Worm (Caenorhabditis elegans): ENCODE results near the gene asna-1.

asna-1 gene

DNA sequence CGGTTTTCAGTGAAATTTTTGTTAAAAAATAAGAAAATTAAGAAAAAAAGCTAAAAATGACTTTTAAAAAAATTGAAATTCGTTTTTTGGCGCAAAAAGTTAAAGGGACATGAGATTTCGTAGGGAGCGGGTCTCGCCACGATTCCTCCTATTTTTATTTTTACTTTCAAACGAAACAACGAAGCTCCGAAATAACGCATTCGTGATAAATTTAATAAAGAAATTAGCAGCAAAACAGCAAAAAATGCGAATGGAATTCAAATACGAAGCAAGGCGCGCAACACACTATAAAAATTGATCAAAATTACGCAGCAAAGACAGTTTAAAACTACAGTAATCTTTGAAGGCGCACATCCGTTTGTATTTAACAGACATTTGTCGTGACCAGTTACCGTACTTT lies 4.9 kb downstream of the asna-1 start (continued):
- TF ChIP-seq Y105C5A.15 (GFP tag; IDR thresholded peaks at IDR 0.05) (no peak), mep-1 (tag; optimal IDR thresholded peaks at IDR 0.05) (peak; percentile 1), ceh-44 (GFP tag; IDR thresholded peaks at IDR 0.05) (no peak), skn-1 (tag; optimal IDR thresholded peaks at IDR 0.05) (no peak), tra-1 (GFP tag; IDR thresholded peaks at IDR 0.05) (no peak), aly-2 (tag; optimal IDR thresholded peaks at IDR 0.05) (no peak), lin-39 (tag; optimal IDR thresholded peaks at IDR 0.05) (no peak), F49E8.2 (tag; optimal IDR thresholded peaks at IDR 0.05; ENCODE audit: borderline replicate concordance) (peak; percentile 10), hlh-30 (tag; optimal IDR thresholded peaks at IDR 0.05; ENCODE audit: insufficient read depth) (peak; percentile 13), nhr-6 (tag; optimal IDR thresholded peaks at IDR 0.05) (no peak), mxl-2 (GFP tag; conservative IDR thresholded peaks at IDR 0.05) (no peak), F10B5.3 (tag; optimal IDR thresholded peaks at IDR 0.05) (no peak), unc-130 (GFP tag; optimal IDR thresholded peaks at IDR 0.05) (no peak), lir-3 (tag; optimal IDR thresholded peaks at IDR 0.05) (no peak), ZK337.2 (GFP tag; IDR thresholded peaks at IDR 0.05) (no peak), unc-39 (tag; optimal IDR thresholded peaks at IDR 0.05) (no peak), nhr-10 (tag; optimal IDR thresholded peaks at IDR 0.05) (no peak), dpl-1 (GFP tag; optimal IDR thresholded peaks at IDR 0.05) (peak; percentile 53), mes-2 (tag; optimal IDR thresholded peaks at IDR 0.05; ENCODE audit: poor library complexity, severe bottlenecking) (peak; percentile 60), jun-1 (tag; optimal IDR thresholded peaks at IDR 0.05) (no peak), pqm-1 (tag; optimal IDR thresholded peaks at IDR 0.05) (no peak)

DNA sequence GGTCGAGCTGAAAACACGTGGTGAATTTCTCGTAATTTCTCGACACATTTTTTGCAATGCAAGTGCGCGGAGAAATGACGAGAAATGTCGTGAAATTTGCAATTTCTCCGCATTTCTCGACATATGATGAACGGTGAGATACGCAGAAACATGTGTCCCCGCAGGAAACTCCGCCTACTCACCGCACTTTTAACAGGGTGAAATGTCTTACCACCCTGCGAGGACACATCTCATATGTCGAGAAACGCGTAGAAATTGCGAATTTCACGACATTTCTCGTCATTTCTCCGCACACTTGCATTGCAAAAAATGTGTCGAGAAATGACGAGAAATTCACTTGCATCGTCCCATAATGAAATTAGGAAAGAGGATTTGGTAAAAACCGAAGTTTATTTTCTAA lies 6.2 kb downstream of the asna-1 start:
- peak; percentile 23 for TF ChIP-seq nhr-48 (tag; optimal IDR thresholded peaks at IDR 0.05)
- peak; percentile 16 for TF ChIP-seq dve-1 (tag; optimal IDR thresholded peaks at IDR 0.05; ENCODE audit: insufficient read depth)
- peak; percentile 47 for TF ChIP-seq lin-38 (GFP tag; IDR thresholded peaks at IDR 0.05)
- TF ChIP-seq hlh-11 (tag; optimal IDR thresholded peaks at IDR 0.05): peak; percentile 39
- peak; percentile 34; the same call in 1 of the 2 replicates for TF ChIP-seq php-3 (GFP tag; IDR thresholded peaks at IDR 0.05)
- TF ChIP-seq rbr-2 (tag; optimal IDR thresholded peaks at IDR 0.05): peak; percentile 13
- 0 out of 2 replicates have a peak, but pooled peaks have one; percentile 18 for TF ChIP-seq hmg-1.1 (GFP tag; IDR thresholded peaks at IDR 0.05)
- 0 out of 2 replicates have a peak, but pooled peaks have one; percentile 28 for TF ChIP-seq T26A8.4 (GFP tag; IDR thresholded peaks at IDR 0.05)
- TF ChIP-seq mes-2 (tag; optimal IDR thresholded peaks at IDR 0.05; ENCODE audit: poor library complexity, severe bottlenecking): peak; percentile 16
- 0 out of 2 replicates have a peak, but pooled peaks have one; percentile 11 for TF ChIP-seq D1046.2 (GFP tag; IDR thresholded peaks at IDR 0.05)
- 0 out of 2 replicates have a peak, but pooled peaks have one; percentile 47 for TF ChIP-seq dmd-9 (GFP tag; IDR thresholded peaks at IDR 0.05)
- TF ChIP-seq nhr-102 (tag; optimal IDR thresholded peaks at IDR 0.05): peak; percentile 28
- peak; percentile 19; the same call in 1 of the 2 replicates for TF ChIP-seq ceh-20 (GFP tag; IDR thresholded peaks at IDR 0.05)
- peak; percentile 9; the same call in 1 of the 2 replicates for TF ChIP-seq dmd-6 (GFP tag; IDR thresholded peaks at IDR 0.05)

- TF ChIP-seq snpc-1.2 (GFP tag; IDR thresholded peaks at IDR 0.05) (no peak), aha-1 (tag) (peak; percentile 69)
Observed at ce11 chrIII:8903263-8903662, 8.4 kb downstream of the asna-1 start.

DNA sequence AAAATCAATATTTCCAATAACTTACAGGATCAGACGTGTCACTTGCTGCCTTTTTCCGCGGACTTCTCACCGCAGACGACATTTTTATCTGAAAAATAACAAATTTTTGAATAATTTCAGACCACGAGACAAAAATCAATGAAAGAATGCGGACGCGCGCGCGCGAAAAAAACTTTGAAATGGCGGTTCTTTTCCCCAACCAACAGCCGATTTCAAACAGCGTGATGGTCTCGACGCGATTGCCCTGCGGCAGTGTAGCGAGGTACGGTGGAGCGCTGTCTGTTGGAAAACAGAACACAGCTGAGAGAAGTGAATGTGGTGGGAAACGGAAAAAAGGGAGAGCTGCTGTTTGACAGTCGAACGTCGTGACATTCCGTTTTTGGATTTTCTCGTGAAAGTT lies 9.2 kb downstream of the asna-1 start, which contains the start of gene lin-9:
TSS of gene lin-9 (minus strand) at position 88 of the 400 bp plus-strand sequence.
- TF ChIP-seq Y75B8A.6 (GFP tag; IDR thresholded peaks at IDR 0.05): no peak
- TF ChIP-seq madf-5 (GFP tag; IDR thresholded peaks at IDR 0.05): no peak
- TF ChIP-seq arid-1 (GFP tag; conservative IDR thresholded peaks at IDR 0.05): peak; percentile 95
- TF ChIP-seq Y5F2A.4 (GFP tag; optimal IDR thresholded peaks at IDR 0.05): peak; percentile 2
- peak; percentile 94 for TF ChIP-seq rbr-2 (tag; optimal IDR thresholded peaks at IDR 0.05)
- TF ChIP-seq ctbp-1 (GFP tag; IDR thresholded peaks at IDR 0.05): peak; percentile 97
- TF ChIP-seq zfp-2 (tag; optimal IDR thresholded peaks at IDR 0.05): peak; percentile 67
- TF ChIP-seq F26F4.8 (GFP tag; conservative IDR thresholded peaks at IDR 0.05): no peak
- no peak for TF ChIP-seq ceh-82 (tag; optimal IDR thresholded peaks at IDR 0.05)
- peak; percentile 29 for TF ChIP-seq nhr-10 (tag; optimal IDR thresholded peaks at IDR 0.05)
- no peak for TF ChIP-seq lin-39 (tag; optimal IDR thresholded peaks at IDR 0.05)
- peak; percentile 88 for TF ChIP-seq nhr-48 (tag; optimal IDR thresholded peaks at IDR 0.05)
- TF ChIP-seq lin-29 (GFP tag; IDR thresholded peaks at IDR 0.05): peak; percentile 78
- TF ChIP-seq snpc-4 (tag; optimal IDR thresholded peaks at IDR 0.05): no peak
- peak; percentile 91 for TF ChIP-seq mdt-29 (GFP tag; IDR thresholded peaks at IDR 0.05)
- no peak for TF ChIP-seq cey-2 (tag; optimal IDR thresholded peaks at IDR 0.05; ENCODE audit: borderline replicate concordance, insufficient read depth)

Data from whole organism, L4 larva.